Worm (Caenorhabditis elegans) whole organism, midembryonic: ENCODE measurements around the gene K07F5.6.

Source experiments
- T22C8.4 ChIP-seq: fragments of 200-800 bp; sonication (Bioruptor generic); IDR thresholded peaks from 2 replicates; pipeline ENCODE4 v1.3.6; 2022; ENCODE audit warnings: missing genetic modification characterization, missing compliant biosample characterization
- cog-1 ChIP-seq: sonication (generic microtip); optimal IDR thresholded peaks from 2 replicates; lab custom pipeline; 2016; ENCODE audit warnings: missing genetic modification characterization, missing compliant biosample characterization
- flt-1 ChIP-seq: fragments of 200-800 bp; sonication (Bioruptor generic); IDR thresholded peaks from 2 replicates; pipeline ENCODE4 v1.3.6; 2022; ENCODE audit warnings: missing genetic modification characterization, missing compliant biosample characterization
- klf-2 ChIP-seq: fragments of 200-800 bp; sonication (Bioruptor generic); conservative IDR thresholded peaks from 2 replicates; pipeline ENCODE4 v1.3.6; 2022; ENCODE audit warnings: missing genetic modification reagents, missing genetic modification characterization, missing compliant biosample characterization
- med-1 ChIP-seq: sonication (generic microtip); optimal IDR thresholded peaks from 2 replicates; lab custom pipeline; 2017; ENCODE audit warnings: missing genetic modification characterization, mild to moderate bottlenecking, missing compliant biosample characterization, antibody characterized with exemption, missing genetic modification reagents; ENCODE audit not compliant: insufficient read depth
- ref-1 ChIP-seq: fragments of 200-800 bp; sonication (Bioruptor generic); conservative IDR thresholded peaks from 2 replicates; pipeline ENCODE4 v1.3.6; 2022; ENCODE audit warnings: missing genetic modification reagents, missing genetic modification characterization, missing compliant biosample characterization
- tab-1 ChIP-seq: fragments of 200-800 bp; sonication (Bioruptor generic); IDR thresholded peaks from 2 replicates; pipeline ENCODE4 v1.3.6; 2022; ENCODE audit warnings: missing genetic modification characterization, missing compliant biosample characterization
- ztf-23 ChIP-seq: fragments of 200-800 bp; sonication (Bioruptor generic); IDR thresholded peaks from 2 replicates; pipeline ENCODE4 v1.3.6; 2022; ENCODE audit warnings: missing genetic modification reagents, missing genetic modification characterization, missing compliant biosample characterization
- ztf-29 ChIP-seq: fragments of 200-800 bp; sonication (Bioruptor generic); IDR thresholded peaks from 2 replicates; pipeline ENCODE4 v1.3.6; 2022; ENCODE audit warnings: missing genetic modification reagents, missing genetic modification characterization, missing compliant biosample characterization

K07F5.6 gene

DNA sequence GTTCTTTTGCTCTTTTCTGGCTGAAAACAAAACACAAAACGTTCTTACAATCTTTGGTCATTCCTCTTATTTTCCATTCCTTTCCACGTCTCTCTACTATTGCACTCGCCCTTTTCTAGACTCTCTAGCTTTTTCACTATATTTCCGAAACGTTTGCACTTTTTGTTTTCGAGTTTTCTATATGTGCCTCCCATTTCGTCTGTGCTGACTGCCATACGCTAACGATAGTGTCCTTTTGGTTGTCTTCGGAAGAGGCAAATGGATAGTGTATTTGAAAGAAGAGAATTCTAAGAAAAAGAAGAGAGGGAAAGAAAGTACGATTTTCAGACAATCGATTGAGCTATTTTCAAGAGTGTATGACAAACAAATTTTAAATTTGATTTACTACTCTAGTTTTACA is 26.3 kb upstream of the K07F5.6 start:
- no peak for TF ChIP-seq ztf-23 (GFP tag; lab: Robert Waterston, UW)
- no peak for TF ChIP-seq klf-2 (GFP tag; lab: Robert Waterston, UW)
- TF ChIP-seq T22C8.4: no peak
- no peak for TF ChIP-seq tab-1 (GFP tag; lab: Robert Waterston, UW)
- no peak for TF ChIP-seq ref-1 (GFP tag; lab: Robert Waterston, UW)
- no peak for TF ChIP-seq med-1 (GFP tag; lab: Kevin White, UChicago)
- TF ChIP-seq cog-1: no peak
- no peak for TF ChIP-seq ztf-29 (GFP tag; lab: Robert Waterston, UW)
- no peak for TF ChIP-seq flt-1

- TF ChIP-seq ztf-23 (GFP tag; lab: Robert Waterston, UW) (no peak), flt-1 (no peak), T22C8.4 (no peak), tab-1 (GFP tag; lab: Robert Waterston, UW) (no peak), klf-2 (GFP tag; lab: Robert Waterston, UW) (no peak), cog-1 (no peak), ztf-29 (GFP tag; lab: Robert Waterston, UW) (no peak), med-1 (GFP tag; lab: Kevin White, UChicago) (no peak), ref-1 (GFP tag; lab: Robert Waterston, UW) (no peak)
These were observed 25.7 kb upstream of the K07F5.6 start for ce11 chrIV:9872210-9872609.

ce11 chrIV:9869344-9869743 is 22.9 kb upstream of the K07F5.6 start:
- TF ChIP-seq klf-2 (GFP tag; lab: Robert Waterston, UW): no peak
- no peak for TF ChIP-seq flt-1

ce11 chrIV:9867915-9868314 is 21.4 kb upstream of the K07F5.6 start:
- no peak for TF ChIP-seq med-1 (GFP tag; lab: Kevin White, UChicago)
- TF ChIP-seq ref-1 (GFP tag; lab: Robert Waterston, UW): no peak
- no peak for TF ChIP-seq tab-1 (GFP tag; lab: Robert Waterston, UW)
- TF ChIP-seq cog-1: no peak
- no peak for TF ChIP-seq ztf-23 (GFP tag; lab: Robert Waterston, UW)
- no peak for TF ChIP-seq flt-1
- no peak for TF ChIP-seq T22C8.4
- TF ChIP-seq ztf-29 (GFP tag; lab: Robert Waterston, UW): no peak
- TF ChIP-seq klf-2 (GFP tag; lab: Robert Waterston, UW): no peak

DNA sequence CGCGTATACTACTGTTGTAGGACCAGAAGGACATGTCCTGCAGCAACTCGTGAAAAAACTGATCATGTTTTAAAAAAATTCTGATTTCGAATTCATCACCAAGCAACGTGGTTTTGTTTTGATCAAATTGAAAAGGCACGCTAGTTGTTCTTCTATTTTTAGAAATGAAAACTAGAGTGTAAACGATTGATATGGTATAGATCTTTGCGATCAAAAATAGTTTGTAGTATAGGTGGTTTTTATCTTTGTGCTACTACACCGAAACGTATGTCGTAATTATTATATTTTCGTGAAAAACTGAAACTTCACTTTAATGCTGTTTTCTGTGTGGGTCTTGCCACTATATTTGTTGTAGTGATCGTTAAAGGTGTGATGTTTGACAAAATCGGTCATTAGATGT is 20.4 kb upstream of the K07F5.6 start:
- TF ChIP-seq tab-1 (GFP tag; lab: Robert Waterston, UW): no peak
- TF ChIP-seq flt-1: no peak
- no peak for TF ChIP-seq ztf-23 (GFP tag; lab: Robert Waterston, UW)
- no peak for TF ChIP-seq klf-2 (GFP tag; lab: Robert Waterston, UW)
- TF ChIP-seq ref-1 (GFP tag; lab: Robert Waterston, UW): no peak
- TF ChIP-seq T22C8.4: no peak
- no peak for TF ChIP-seq ztf-29 (GFP tag; lab: Robert Waterston, UW)
- TF ChIP-seq cog-1: no peak
- TF ChIP-seq med-1 (GFP tag; lab: Kevin White, UChicago): no peak

DNA sequence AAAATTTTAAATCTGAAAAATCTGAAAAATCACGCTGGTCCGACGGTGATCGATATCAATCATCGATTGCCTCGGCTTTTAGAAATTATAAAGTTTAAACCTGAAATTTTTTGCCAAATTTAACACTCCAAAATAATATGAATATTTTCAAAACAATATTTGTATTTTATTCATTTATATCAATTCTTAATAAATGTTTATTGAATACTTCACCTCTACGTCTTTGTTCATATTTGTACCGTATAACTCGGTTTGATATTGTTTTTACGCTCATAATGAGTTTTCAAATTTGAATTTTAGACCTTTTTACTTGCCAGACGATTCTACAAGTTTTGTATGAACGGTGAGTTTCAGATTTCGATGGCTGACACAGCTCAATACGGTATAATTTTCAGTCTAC is 18.3 kb upstream of the K07F5.6 start, which contains the start of the genes K07F5.15 and K07F5.22:
K07F5.15 (plus strand) TSS at position 301 of the 400 bp plus-strand sequence.
K07F5.22 (plus strand) TSS at position 301 of the 400 bp plus-strand sequence.
- TF ChIP-seq tab-1 (GFP tag; lab: Robert Waterston, UW) (no peak), cog-1 (no peak), flt-1 (no peak), T22C8.4 (no peak), klf-2 (GFP tag; lab: Robert Waterston, UW) (no peak), med-1 (GFP tag; lab: Kevin White, UChicago) (no peak), ztf-29 (GFP tag; lab: Robert Waterston, UW) (no peak), ref-1 (GFP tag; lab: Robert Waterston, UW) (no peak), ztf-23 (GFP tag; lab: Robert Waterston, UW) (no peak)

- no peak for TF ChIP-seq tab-1 (GFP tag; lab: Robert Waterston, UW)
- no peak for TF ChIP-seq cog-1
- TF ChIP-seq flt-1: no peak
- no peak for TF ChIP-seq T22C8.4
- no peak for TF ChIP-seq klf-2 (GFP tag; lab: Robert Waterston, UW)
- TF ChIP-seq ztf-23 (GFP tag; lab: Robert Waterston, UW): no peak
- no peak for TF ChIP-seq ztf-29 (GFP tag; lab: Robert Waterston, UW)
- TF ChIP-seq med-1 (GFP tag; lab: Kevin White, UChicago): no peak
- TF ChIP-seq ref-1 (GFP tag; lab: Robert Waterston, UW): no peak
These were observed 17.3 kb upstream of the K07F5.6 start, which contains the start of gene K07F5.16 for ce11 chrIV:9863817-9864216. Gene K07F5.16, plus strand, starts transcription at chrIV:9864117.

DNA sequence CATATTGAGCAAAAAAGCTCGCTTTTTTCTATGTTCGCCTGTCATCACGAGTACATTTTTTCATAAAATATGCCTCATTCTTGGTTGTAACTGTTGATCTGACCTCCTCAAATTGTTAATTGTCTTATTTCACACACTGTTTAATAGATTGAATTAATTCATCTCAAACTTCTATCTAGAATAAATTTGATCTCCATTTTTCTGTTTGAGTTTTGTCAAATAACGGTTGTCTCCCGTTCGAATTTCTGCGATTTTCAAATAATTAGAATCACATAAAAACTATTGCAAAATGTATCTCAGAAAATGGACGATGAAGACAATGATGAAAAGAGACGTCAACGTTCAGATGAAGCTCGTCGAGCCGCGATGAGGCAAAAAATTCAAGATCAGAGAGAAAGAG is 15.4 kb upstream of the K07F5.6 start, which contains the start of gene K07F5.14:
K07F5.14 (plus strand) TSS at position 301 of the 400 bp plus-strand sequence.
- TF ChIP-seq klf-2 (GFP tag; lab: Robert Waterston, UW) (no peak), cog-1 (no peak), tab-1 (GFP tag; lab: Robert Waterston, UW) (no peak), ref-1 (GFP tag; lab: Robert Waterston, UW) (no peak), T22C8.4 (no peak), med-1 (GFP tag; lab: Kevin White, UChicago) (no peak), flt-1 (no peak), ztf-29 (GFP tag; lab: Robert Waterston, UW) (no peak), ztf-23 (GFP tag; lab: Robert Waterston, UW) (no peak)

DNA sequence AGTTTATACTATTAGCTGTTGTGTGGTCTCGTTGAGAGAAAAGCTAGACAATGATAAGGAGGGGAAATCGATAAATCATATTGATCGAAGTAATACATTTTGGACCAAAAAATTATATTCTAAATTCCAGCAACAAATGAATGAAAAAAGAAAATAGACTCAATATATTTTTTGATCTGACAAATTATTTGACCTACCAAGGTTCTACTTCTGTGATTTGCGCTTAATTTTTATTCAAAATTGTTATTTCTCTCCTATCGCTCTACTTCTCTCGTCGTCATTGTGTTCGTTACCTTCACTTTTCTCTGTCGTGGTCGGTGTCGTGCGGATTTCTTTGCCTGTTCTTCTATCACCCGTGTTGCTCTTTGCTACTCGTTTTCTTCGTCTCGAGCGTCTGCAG is 12.5 kb upstream of the K07F5.6 start:
- TF ChIP-seq ztf-23 (GFP tag; lab: Robert Waterston, UW): no peak
- TF ChIP-seq T22C8.4: no peak
- no peak for TF ChIP-seq med-1 (GFP tag; lab: Kevin White, UChicago)
- TF ChIP-seq flt-1: no peak
- TF ChIP-seq klf-2 (GFP tag; lab: Robert Waterston, UW): no peak
- no peak for TF ChIP-seq ref-1 (GFP tag; lab: Robert Waterston, UW)
- TF ChIP-seq cog-1: no peak
- no peak for TF ChIP-seq tab-1 (GFP tag; lab: Robert Waterston, UW)
- TF ChIP-seq ztf-29 (GFP tag; lab: Robert Waterston, UW): no peak
